Worm (Caenorhabditis elegans) whole organism, L1 larva: Measurements from ENCODE around the gene skr-19.

Experiments used
- F16B12.6 ChIP-seq: fragments of 150-350 bp; optimal IDR thresholded peaks from 2 replicates; lab custom pipeline; 2014; ENCODE audit warnings: missing biosample characterization, missing genetic modification characterization
- Y116A8C.19 ChIP-seq: sonication (generic microtip); optimal IDR thresholded peaks from 2 replicates; lab custom pipeline; 2016; ENCODE audit warnings: missing compliant biosample characterization, missing genetic modification characterization, borderline replicate concordance
- aha-1 ChIP-seq: fragments of 150-350 bp; optimal IDR thresholded peaks from 2 replicates; lab custom pipeline; 2014; ENCODE audit warnings: missing biosample characterization, missing genetic modification characterization
- aly-2 ChIP-seq: fragments of 150-350 bp; optimal IDR thresholded peaks from 2 replicates; lab custom pipeline; 2014; ENCODE audit warnings: missing biosample characterization, missing genetic modification characterization
- blmp-1 ChIP-seq: fragments of 150-350 bp; optimal IDR thresholded peaks from 2 replicates; lab custom pipeline; 2014; ENCODE audit warnings: missing biosample characterization, missing genetic modification characterization
- ceh-82 ChIP-seq, 3 experiments: fragments of 150-350 bp in 1 of 3; sonication (generic microtip) in 2 of 3; optimal IDR thresholded peaks; 2 replicates each; lab custom pipeline; 2014 to 2017; ENCODE audit warnings: missing biosample characterization in 3 of 3, missing genetic modification characterization in 3 of 3
- ceh-88 ChIP-seq: fragments of 200-800 bp; sonication (Bioruptor generic); IDR thresholded peaks from 2 replicates; pipeline ENCODE4 v1.3.6; 2022; ENCODE audit warnings: missing genetic modification characterization, missing compliant biosample characterization
- ces-1 ChIP-seq: fragments of 150-350 bp; optimal IDR thresholded peaks from 2 replicates; lab custom pipeline; 2014; ENCODE audit warnings: missing biosample characterization, missing genetic modification reagents, missing genetic modification characterization
- dpl-1 ChIP-seq, 3 experiments: fragments of 150-350 bp in 2 of 3; sonication (generic microtip) in 1 of 3; optimal IDR thresholded peaks; 2 replicates each; lab custom pipeline; 2014 to 2017; ENCODE audit warnings: missing biosample characterization in 3 of 3, missing genetic modification characterization in 3 of 3, missing genetic modification reagents in 3 of 3
- dsc-1 ChIP-seq: sonication (generic microtip); optimal IDR thresholded peaks from 2 replicates; lab custom pipeline; 2016; ENCODE audit warnings: mild to moderate bottlenecking, missing genetic modification characterization, missing compliant biosample characterization
- fkh-10 ChIP-seq: sonication (generic microtip); optimal IDR thresholded peaks from 2 replicates; lab custom pipeline; 2017; ENCODE audit warnings: missing biosample characterization, missing genetic modification reagents, missing genetic modification characterization
- fkh-4 ChIP-seq: sonication (generic microtip); optimal IDR thresholded peaks from 2 replicates; lab custom pipeline; 2016; ENCODE audit warnings: missing compliant biosample characterization, missing genetic modification characterization, borderline replicate concordance
- grh-1 ChIP-seq: fragments of 200-800 bp; sonication (Bioruptor generic); IDR thresholded peaks from 2 replicates; pipeline ENCODE4 v1.3.6; 2022; ENCODE audit warnings: missing genetic modification reagents, missing genetic modification characterization, missing compliant biosample characterization
- hlh-17 ChIP-seq: fragments of 200-800 bp; sonication (Bioruptor generic); optimal IDR thresholded peaks from 2 replicates; lab custom pipeline; 2018; ENCODE audit warnings: missing genetic modification characterization, mild to moderate bottlenecking, missing compliant biosample characterization, moderate library complexity, borderline replicate concordance
- hpl-2 ChIP-seq: fragments of 150-350 bp; optimal IDR thresholded peaks from 2 replicates; lab custom pipeline; 2014; ENCODE audit warnings: missing biosample characterization, missing genetic modification reagents, missing genetic modification characterization
- isw-1 ChIP-seq: fragments of 200-800 bp; sonication (Bioruptor generic); IDR thresholded peaks from 2 replicates; pipeline ENCODE4 v1.3.6; 2022; ENCODE audit warnings: missing genetic modification characterization, missing compliant biosample characterization
- jun-1 ChIP-seq: fragments of 150-350 bp; optimal IDR thresholded peaks from 2 replicates; lab custom pipeline; 2014; ENCODE audit warnings: missing biosample characterization, missing genetic modification reagents, missing genetic modification characterization
- lin-14 ChIP-seq: fragments of 200-800 bp; sonication (Bioruptor generic); optimal IDR thresholded peaks from 2 replicates; lab custom pipeline; 2018; ENCODE audit warnings: mild to moderate bottlenecking, missing genetic modification characterization, moderate library complexity, missing compliant biosample characterization
- lin-15B ChIP-seq: fragments of 150-350 bp; sonication (generic microtip); optimal IDR thresholded peaks from 3 replicates; lab custom pipeline; 2014; ENCODE audit warnings: missing biosample characterization, missing genetic modification characterization
- lin-35 ChIP-seq, 2 experiments: fragments of 150-350 bp; optimal IDR thresholded peaks; 2 replicates each; lab custom pipeline; 2014; ENCODE audit warnings: missing biosample characterization in 2 of 2, missing genetic modification characterization in 2 of 2, missing genetic modification reagents in 2 of 2
- lsy-2 ChIP-seq, 2 experiments: fragments of 150-350 bp; optimal IDR thresholded peaks; 2 replicates each; lab custom pipeline; 2014; ENCODE audit warnings: missing biosample characterization in 2 of 2, missing genetic modification characterization in 2 of 2
- mab-9 ChIP-seq: fragments of 200-800 bp; sonication (Bioruptor generic); IDR thresholded peaks from 2 replicates; pipeline ENCODE4 v1.3.6; 2022; ENCODE audit warnings: missing genetic modification reagents, missing genetic modification characterization, missing compliant biosample characterization
- mef-2 ChIP-seq: fragments of 150-350 bp; optimal IDR thresholded peaks from 2 replicates; lab custom pipeline; 2014; ENCODE audit warnings: missing biosample characterization, missing genetic modification characterization
- mep-1 ChIP-seq: fragments of 150-350 bp; optimal IDR thresholded peaks from 2 replicates; lab custom pipeline; 2014; ENCODE audit warnings: missing biosample characterization, missing genetic modification characterization
- nhr-11 ChIP-seq: fragments of 150-350 bp; optimal IDR thresholded peaks from 2 replicates; lab custom pipeline; 2014; ENCODE audit warnings: missing biosample characterization, missing genetic modification characterization
- nhr-20 ChIP-seq: sonication (generic microtip); optimal IDR thresholded peaks from 2 replicates; lab custom pipeline; 2016; ENCODE audit warnings: mild to moderate bottlenecking, missing genetic modification characterization, missing compliant biosample characterization
- nhr-71 ChIP-seq: sonication (generic microtip); optimal IDR thresholded peaks from 2 replicates; lab custom pipeline; 2016; ENCODE audit warnings: mild to moderate bottlenecking, missing genetic modification characterization, moderate library complexity, missing compliant biosample characterization
- nhr-84 ChIP-seq: sonication (generic microtip); optimal IDR thresholded peaks from 2 replicates; lab custom pipeline; 2017; ENCODE audit warnings: missing biosample characterization, missing genetic modification characterization
- nhr-85 ChIP-seq: sonication (generic microtip); peaks from one replicate; lab custom pipeline; 2016; ENCODE audit warnings: missing genetic modification characterization, inconsistent platforms, missing compliant biosample characterization
- nhr-90 ChIP-seq: sonication (generic microtip); optimal IDR thresholded peaks from 2 replicates; lab custom pipeline; 2016; ENCODE audit warnings: mild to moderate bottlenecking, missing genetic modification characterization, missing compliant biosample characterization; ENCODE audit not compliant: poor library complexity
- pag-3 ChIP-seq: sonication (generic microtip); optimal IDR thresholded peaks from 2 replicates; lab custom pipeline; 2017; ENCODE audit warnings: missing genetic modification characterization, mild to moderate bottlenecking, missing compliant biosample characterization, antibody characterized with exemption, borderline replicate concordance; ENCODE audit not compliant: insufficient read depth
- pqm-1 ChIP-seq: sonication (generic microtip); optimal IDR thresholded peaks from 3 replicates; lab custom pipeline; 2017; ENCODE audit warnings: missing biosample characterization, missing genetic modification characterization
- rnt-1 ChIP-seq: sonication (generic microtip); optimal IDR thresholded peaks from 2 replicates; lab custom pipeline; 2016; ENCODE audit warnings: mild to moderate bottlenecking, missing genetic modification characterization, moderate library complexity, missing compliant biosample characterization
- snpc-4 ChIP-seq: fragments of 150-350 bp; optimal IDR thresholded peaks from 2 replicates; lab custom pipeline; 2014; ENCODE audit warnings: missing biosample characterization, missing genetic modification characterization
- unc-130 ChIP-seq: fragments of 150-350 bp; optimal IDR thresholded peaks from 2 replicates; lab custom pipeline; 2017; ENCODE audit warnings: missing biosample characterization, missing genetic modification characterization, inconsistent platforms
- vab-15 ChIP-seq: sonication (generic microtip); optimal IDR thresholded peaks from 2 replicates; lab custom pipeline; 2017; ENCODE audit warnings: missing genotype, mild to moderate bottlenecking, missing genetic modification characterization, missing compliant biosample characterization
- ztf-4 ChIP-seq: fragments of 150-350 bp; optimal IDR thresholded peaks from 2 replicates; lab custom pipeline; 2014; ENCODE audit warnings: missing biosample characterization, missing genetic modification characterization

Gene skr-19

ce11 chrX:13225111-13225905 is 800 bp upstream of the skr-19 start (continued):
- TF ChIP-seq Y116A8C.19 (no peak), nhr-90 (tag; lab: Kevin White, UChicago) (peak; percentile 8), ceh-82 (tag; optimal IDR thresholded peaks at IDR 0.05; lab: Kevin White, UChicago) (peak in 1 of 3 experiments; percentile 13), ces-1 (GFP tag; lab: Kevin White, UChicago) (no peak), hlh-17 (GFP tag; lab: Kevin White, UChicago) (no peak), dpl-1 (GFP tag; optimal IDR thresholded peaks at IDR 0.05; lab: Kevin White, UChicago) (peak in 1 of 3 experiments; percentile 11), nhr-20 (peak; percentile 16), grh-1 (GFP tag; lab: Robert Waterston, UW) (no peak)

- TF ChIP-seq rnt-1 (tag; lab: Kevin White, UChicago) (no peak), lin-15B (tag; lab: Kevin White, UChicago) (no peak), ztf-4 (no peak), aha-1 (tag; lab: Kevin White, UChicago) (no peak), jun-1 (no peak), nhr-71 (no peak), aly-2 (tag; lab: Kevin White, UChicago) (no peak), nhr-85 (tag; lab: Kevin White, UChicago) (no peak), grh-1 (GFP tag; lab: Robert Waterston, UW) (no peak), ces-1 (GFP tag; lab: Kevin White, UChicago) (no peak), nhr-84 (tag; lab: Kevin White, UChicago) (no peak), fkh-10 (no peak), fkh-4 (tag; lab: Kevin White, UChicago) (no peak), ceh-88 (no peak), dsc-1 (no peak), mef-2 (no peak), nhr-11 (tag; lab: Kevin White, UChicago) (no peak)
Observed at ce11 chrX:13223437-13223836, 1.1 kb downstream of the skr-19 start, which contains the start of gene skr-20. Gene skr-20 (minus strand): TSS chrX:13223537.

ce11 chrX:13221357-13221756 is 3.2 kb downstream of the skr-19 start, which contains the start of gene asp-4:
Gene asp-4 (minus strand): TSS chrX:13221462.
- TF ChIP-seq mab-9 (GFP tag; lab: Robert Waterston, UW) = 0 out of 2 replicates have a peak, but pooled peaks have one; percentile 14
- peak; percentile 39 for TF ChIP-seq lin-14 (GFP tag; lab: Kevin White, UChicago)
- no peak for TF ChIP-seq hpl-2 (GFP tag; lab: Kevin White, UChicago)
- TF ChIP-seq unc-130 (tag; lab: Kevin White, UChicago) = no peak
- TF ChIP-seq nhr-85 (tag; lab: Kevin White, UChicago) = peak; percentile 69
- TF ChIP-seq mep-1 (tag; lab: Kevin White, UChicago) = peak; percentile 37
- TF ChIP-seq blmp-1 (tag; lab: Kevin White, UChicago) = peak; percentile 40
- no peak for TF ChIP-seq nhr-84 (tag; lab: Kevin White, UChicago)

ce11 chrX:13220609-13221008 is 3.9 kb downstream of the skr-19 start:
- TF ChIP-seq pqm-1 (tag; lab: Kevin White, UChicago) (no peak), snpc-4 (tag; lab: Kevin White, UChicago) (peak; percentile 84), nhr-85 (tag; lab: Kevin White, UChicago) (no peak), nhr-20 (peak; percentile 5), F16B12.6 (no peak), pag-3 (tag; lab: Kevin White, UChicago) (peak; percentile 71), lin-14 (GFP tag; lab: Kevin White, UChicago) (peak; percentile 69), vab-15 (tag; lab: Kevin White, UChicago) (no peak), isw-1 (GFP tag; lab: Robert Waterston, UW) (no peak), dpl-1 (GFP tag; optimal IDR thresholded peaks at IDR 0.05; lab: Kevin White, UChicago) (no peak), nhr-71 (peak; percentile 59), lsy-2 (tag; optimal IDR thresholded peaks at IDR 0.05; lab: Kevin White, UChicago) (peak in 1 of 2 experiments; percentile 40), unc-130 (tag; lab: Kevin White, UChicago) (peak; percentile 36), rnt-1 (tag; lab: Kevin White, UChicago) (peak; percentile 65), lin-35 (GFP tag; optimal IDR thresholded peaks at IDR 0.05; lab: Kevin White, UChicago) (peak in 1 of 2 experiments; percentile 0)
